Worm (Caenorhabditis elegans) whole organism, L4 larva: Measurements from ENCODE around the gene C34E10.12.

Experiments used
- aha-1 ChIP-seq: fragments of 150-350 bp; peaks from one replicate; lab custom pipeline; 2014; ENCODE audit warnings: missing biosample characterization, missing genetic modification characterization
- ces-1 ChIP-seq: fragments of 150-350 bp; sonication (generic microtip); optimal IDR thresholded peaks from 4 replicates; lab custom pipeline; 2014; ENCODE audit warnings: missing biosample characterization, missing genetic modification reagents, missing genetic modification characterization
- egl-27 ChIP-seq: sonication (generic microtip); optimal IDR thresholded peaks from 3 replicates; lab custom pipeline; 2017; ENCODE audit warnings: missing biosample characterization, missing genetic modification reagents, missing genetic modification characterization
- lin-1 ChIP-seq: fragments of 200-800 bp; sonication (Bioruptor generic); IDR thresholded peaks from 2 replicates; pipeline ENCODE4 v1.3.6; 2022; ENCODE audit warnings: missing genetic modification reagents, missing genetic modification characterization, missing compliant biosample characterization
- mdl-1 ChIP-seq, 2 experiments: fragments of 150-350 bp in 1 of 2; sonication (generic microtip) in 1 of 2; optimal IDR thresholded peaks; 2 replicates each; lab custom pipeline; 2014 to 2017; ENCODE audit warnings: missing biosample characterization in 2 of 2, missing genetic modification characterization in 2 of 2
- nhr-11 ChIP-seq: fragments of 150-350 bp; optimal IDR thresholded peaks from 2 replicates; lab custom pipeline; 2014; ENCODE audit warnings: missing biosample characterization, missing genetic modification characterization
- nhr-237 ChIP-seq: sonication (generic microtip); optimal IDR thresholded peaks from 2 replicates; lab custom pipeline; 2017; ENCODE audit warnings: missing biosample characterization, missing genetic modification characterization
- snpc-4 ChIP-seq: fragments of 150-350 bp; optimal IDR thresholded peaks from 2 replicates; lab custom pipeline; 2014; ENCODE audit warnings: missing biosample characterization, missing genetic modification characterization
- unc-130 ChIP-seq: sonication (generic microtip); optimal IDR thresholded peaks from 2 replicates; lab custom pipeline; 2016; ENCODE audit warnings: missing genetic modification reagents, missing genetic modification characterization, missing compliant biosample characterization
- unc-62 ChIP-seq, 3 experiments: fragments of 150-350 bp in 1 of 3; sonication (generic microtip); optimal IDR thresholded peaks in 2 of 3; peaks in 1 of 3; 1 replicate in 1 of 3; 2 replicates in 2 of 3; lab custom pipeline; 2014 to 2017; ENCODE audit warnings: missing biosample characterization in 3 of 3, missing genetic modification characterization in 3 of 3, missing genetic modification reagents in 3 of 3, missing genotype in 1 of 3
- vab-7 ChIP-seq: fragments of 200-800 bp; sonication (Bioruptor generic); IDR thresholded peaks from 2 replicates; pipeline ENCODE4 v1.3.6; 2022; ENCODE audit warnings: missing genetic modification reagents, missing genetic modification characterization, missing compliant biosample characterization

ce11 chrIII:5202641-5203040, 25.0 kb downstream of the C34E10.12 start:
- TF ChIP-seq ces-1 (no peak), mdl-1 (tag; optimal IDR thresholded peaks at IDR 0.05; lab: Kevin White, UChicago) (peak in 1 of 2 experiments; percentile 75), snpc-4 (tag; lab: Kevin White, UChicago) (no peak), lin-1 (no peak), unc-130 (GFP tag; lab: Kevin White, UChicago) (no peak), unc-62 (GFP tag; optimal IDR thresholded peaks at IDR 0.05 in 1 of 2; lab: Kevin White, UChicago) (no peak), unc-62 (tag; optimal IDR thresholded peaks at IDR 0.05; lab: Kevin White, UChicago) (no peak), nhr-11 (peak; percentile 85), egl-27 (tag; lab: Kevin White, UChicago) (no peak), nhr-237 (tag; lab: Kevin White, UChicago) (no peak), vab-7 (GFP tag; lab: Robert Waterston, UW) (no peak), aha-1 (tag; lab: Kevin White, UChicago) (peak; percentile 64)
